Fruit fly (Drosophila melanogaster) whole organism, prepupa: ENCODE results near the gene nrv1.

Experiments
- Blimp-1 ChIP-seq: fragments of 200-800 bp; sonication (Bioruptor generic); optimal IDR thresholded peaks from 3 replicates; lab custom pipeline; 2017; ENCODE audit warnings: missing biosample characterization, missing genetic modification characterization, mild to moderate bottlenecking, moderate library complexity, missing genetic modification reagents
- CG11902 ChIP-seq: fragments of 200-800 bp; sonication (Bioruptor generic); optimal IDR thresholded peaks from 3 replicates; lab custom pipeline; 2016; ENCODE audit warnings: missing biosample characterization, missing genetic modification characterization
- fd59A ChIP-seq: fragments of 200-800 bp; sonication (Bioruptor generic); optimal IDR thresholded peaks from 2 replicates; lab custom pipeline; 2017; ENCODE audit warnings: missing biosample characterization, mild to moderate bottlenecking, missing genetic modification characterization, missing genetic modification reagents
- salr ChIP-seq, 2 experiments: fragments of 200-800 bp; sonication (Bioruptor generic); optimal IDR thresholded peaks; 3 replicates each; lab custom pipeline; 2016 to 2018; ENCODE audit warnings: missing biosample characterization in 2 of 2, missing genetic modification characterization in 2 of 2, mild to moderate bottlenecking in 1 of 2

- TF ChIP-seq Blimp-1 (GFP tag; lab: Kevin White, UChicago) (no peak), salr (GFP tag; optimal IDR thresholded peaks at IDR 0.05; lab: Kevin White, UChicago) (no peak), CG11902 (GFP tag; lab: Kevin White, UChicago) (no peak), fd59A (no peak)
Measured at dm6 chr2L:6759528-6759927, 27.1 kb downstream of the nrv1 start, which contains the start of gene CG11322.
